Worm (Caenorhabditis elegans): ENCODE data around the gene C17A2.7.

C17A2.7 gene

ce11 chrII:3808104-3808503, 35.1 kb downstream of the C17A2.7 start, which contains the start of gene F54D10.5 (continued):
- TF ChIP-seq crh-2 (tag; optimal IDR thresholded peaks at IDR 0.05) (peak; percentile 83), Y55F3AM.14 (GFP tag; optimal IDR thresholded peaks at IDR 0.05) (no peak), ZK546.5 (tag; optimal IDR thresholded peaks at IDR 0.05) (peak; percentile 41)

- no peak for TF ChIP-seq peb-1 (tag; optimal IDR thresholded peaks at IDR 0.05)
- TF ChIP-seq lin-11 (tag; optimal IDR thresholded peaks at IDR 0.05): no peak
- TF ChIP-seq gmeb-1 (tag; optimal IDR thresholded peaks at IDR 0.05): no peak
- no peak for TF ChIP-seq elt-1 (tag; optimal IDR thresholded peaks at IDR 0.05)
- TF ChIP-seq egl-27 (tag; optimal IDR thresholded peaks at IDR 0.05): no peak
- TF ChIP-seq ama-1 (optimal IDR thresholded peaks at IDR 0.05): no peak
- no peak for TF ChIP-seq snpc-4 (tag; optimal IDR thresholded peaks at IDR 0.05)
- no peak for TF ChIP-seq nhr-12 (tag; optimal IDR thresholded peaks at IDR 0.05)
- TF ChIP-seq mbf-1 (tag; optimal IDR thresholded peaks at IDR 0.05): no peak
- TF ChIP-seq sem-4 (tag; optimal IDR thresholded peaks at IDR 0.05): no peak
- no peak for TF ChIP-seq nhr-11 (tag; optimal IDR thresholded peaks at IDR 0.05)
- no peak for TF ChIP-seq fos-1 (tag; optimal IDR thresholded peaks at IDR 0.05)
- TF ChIP-seq unc-62 (GFP tag; optimal IDR thresholded peaks at IDR 0.05): no peak
- TF ChIP-seq F13H6.1 (tag; optimal IDR thresholded peaks at IDR 0.05): no peak
- no peak for TF ChIP-seq ceh-16 (tag; optimal IDR thresholded peaks at IDR 0.05)
- no peak for TF ChIP-seq lin-39 (tag; optimal IDR thresholded peaks at IDR 0.05)
- TF ChIP-seq nhr-77 (tag; optimal IDR thresholded peaks at IDR 0.05): no peak
- no peak for TF ChIP-seq ceh-82 (tag; optimal IDR thresholded peaks at IDR 0.05)
- TF ChIP-seq ztf-1 (GFP tag; conservative IDR thresholded peaks at IDR 0.05): no peak
These were observed 36.2 kb downstream of the C17A2.7 start, which contains the start of gene F54D10.4 for ce11 chrII:3806964-3807363. Gene F54D10.4 (minus strand): TSS chrII:3807064.

- TF ChIP-seq ceh-82 (tag; optimal IDR thresholded peaks at IDR 0.05): no peak
- TF ChIP-seq aly-2 (tag; optimal IDR thresholded peaks at IDR 0.05): no peak
- TF ChIP-seq elt-3 (tag; optimal IDR thresholded peaks at IDR 0.05): no peak
These were observed 37.7 kb downstream of the C17A2.7 start for ce11 chrII:3805518-3805917.

ce11 chrII:3803219-3803618, 40.0 kb downstream of the C17A2.7 start, which contains the start of gene ins-32:
Gene ins-32 (minus strand): TSS chrII:3803319.
- no peak for TF ChIP-seq ama-1 (optimal IDR thresholded peaks at IDR 0.05)

ce11 chrII:3795323-3795722, 47.9 kb downstream of the C17A2.7 start, which contains the start of gene Y8A9A.2:
Gene Y8A9A.2 (plus strand): TSS chrII:3795623.
- TF ChIP-seq peb-1 (tag; optimal IDR thresholded peaks at IDR 0.05) (no peak), lsy-2 (tag; optimal IDR thresholded peaks at IDR 0.05) (no peak), alr-1 (tag; optimal IDR thresholded peaks at IDR 0.05) (no peak), ama-1 (optimal IDR thresholded peaks at IDR 0.05) (no peak), skn-1 (tag; optimal IDR thresholded peaks at IDR 0.05) (no peak), ZK546.5 (tag; optimal IDR thresholded peaks at IDR 0.05) (no peak), nhr-77 (tag; optimal IDR thresholded peaks at IDR 0.05) (no peak), ceh-16 (tag; optimal IDR thresholded peaks at IDR 0.05) (no peak), lin-39 (tag; optimal IDR thresholded peaks at IDR 0.05) (no peak), mbf-1 (tag; optimal IDR thresholded peaks at IDR 0.05) (no peak), nhr-129 (tag; optimal IDR thresholded peaks at IDR 0.05) (no peak), aly-2 (tag; optimal IDR thresholded peaks at IDR 0.05) (no peak), F13H6.1 (tag; optimal IDR thresholded peaks at IDR 0.05) (no peak), fos-1 (tag; optimal IDR thresholded peaks at IDR 0.05) (no peak), unc-62 (GFP tag; optimal IDR thresholded peaks at IDR 0.05) (no peak), crh-2 (tag; optimal IDR thresholded peaks at IDR 0.05) (no peak), elt-3 (tag; optimal IDR thresholded peaks at IDR 0.05) (no peak), ztf-11 (tag; optimal IDR thresholded peaks at IDR 0.05) (no peak), lin-13 (GFP tag; optimal IDR thresholded peaks at IDR 0.05) (no peak)

- TF ChIP-seq elt-1 (tag; optimal IDR thresholded peaks at IDR 0.05) (no peak), unc-55 (GFP tag; optimal IDR thresholded peaks at IDR 0.05) (no peak), lin-13 (GFP tag; optimal IDR thresholded peaks at IDR 0.05) (no peak), peb-1 (tag; optimal IDR thresholded peaks at IDR 0.05) (no peak), ztf-11 (tag; optimal IDR thresholded peaks at IDR 0.05) (no peak), nhr-6 (tag; optimal IDR thresholded peaks at IDR 0.05) (no peak), mbf-1 (tag; optimal IDR thresholded peaks at IDR 0.05) (no peak), nhr-129 (tag; optimal IDR thresholded peaks at IDR 0.05) (no peak), gmeb-1 (tag; optimal IDR thresholded peaks at IDR 0.05) (no peak), snpc-4 (tag; optimal IDR thresholded peaks at IDR 0.05) (no peak), Y55F3AM.14 (GFP tag; optimal IDR thresholded peaks at IDR 0.05) (no peak), sma-9 (GFP tag; optimal IDR thresholded peaks at IDR 0.05) (no peak), sma-9 (tag; optimal IDR thresholded peaks at IDR 0.05) (no peak)
These were observed 49.9 kb downstream of the C17A2.7 start, which contains the start of gene fbxb-99 for ce11 chrII:3793336-3793735. Gene fbxb-99 (minus strand): TSS chrII:3793436.

Measured in whole organism, L2 larva.